Worm (Caenorhabditis elegans) whole organism, young adult: Measurements from ENCODE around the gene bath-41.

ENCODE experiments used
- B0019.2 ChIP-seq: fragments of 200-800 bp; sonication (Bioruptor generic); conservative IDR thresholded peaks from 2 replicates; pipeline ENCODE4 v1.3.6; 2022; ENCODE audit warnings: missing genetic modification reagents, missing genetic modification characterization, missing compliant biosample characterization
- C06A6.2 ChIP-seq: fragments of 200-800 bp; sonication (Bioruptor generic); conservative IDR thresholded peaks from 2 replicates; pipeline ENCODE4 v1.3.6; 2022; ENCODE audit warnings: missing genetic modification characterization, missing compliant biosample characterization
- C17E4.6 ChIP-seq: fragments of 200-800 bp; sonication (Bioruptor generic); IDR thresholded peaks from 2 replicates; pipeline ENCODE4 v1.3.6; 2022; ENCODE audit warnings: missing genetic modification reagents, missing genetic modification characterization, missing compliant biosample characterization
- F10E7.11 ChIP-seq: sonication (generic microtip); optimal IDR thresholded peaks from 2 replicates; lab custom pipeline; 2017; ENCODE audit warnings: mild to moderate bottlenecking, missing genetic modification characterization, moderate library complexity, missing compliant biosample characterization
- F33H1.4 ChIP-seq: fragments of 200-800 bp; sonication (Bioruptor generic); IDR thresholded peaks from 2 replicates; pipeline ENCODE4 v1.3.6; 2022; ENCODE audit warnings: missing genetic modification reagents, missing genetic modification characterization, missing compliant biosample characterization
- F49E8.2 ChIP-seq: sonication (generic microtip); optimal IDR thresholded peaks from 3 replicates; lab custom pipeline; 2017; ENCODE audit warnings: missing genetic modification characterization, mild to moderate bottlenecking, missing compliant biosample characterization, antibody characterized with exemption, moderate library complexity; ENCODE audit not compliant: insufficient read depth
- F57A8.1 ChIP-seq: fragments of 200-800 bp; sonication (Bioruptor generic); optimal IDR thresholded peaks from 2 replicates; lab custom pipeline; 2018; ENCODE audit warnings: mild to moderate bottlenecking, missing genetic modification characterization, moderate library complexity, missing compliant biosample characterization
- T26A5.8 ChIP-seq: sonication (generic microtip); optimal IDR thresholded peaks from 2 replicates; lab custom pipeline; 2016; ENCODE audit warnings: missing genetic modification characterization, missing compliant biosample characterization
- Y67H2A.10 ChIP-seq: fragments of 200-800 bp; sonication (Bioruptor generic); conservative IDR thresholded peaks from 2 replicates; pipeline ENCODE4 v1.3.6; 2022; ENCODE audit warnings: missing genetic modification reagents, missing genetic modification characterization, missing compliant biosample characterization
- Y95B8A.8 ChIP-seq: fragments of 200-800 bp; sonication (Bioruptor generic); IDR thresholded peaks from 2 replicates; pipeline ENCODE4 v1.3.6; 2022; ENCODE audit warnings: missing genetic modification reagents, missing genetic modification characterization, missing compliant biosample characterization
- attf-3 ChIP-seq: fragments of 200-800 bp; sonication (Bioruptor generic); conservative IDR thresholded peaks from 2 replicates; pipeline ENCODE4 v1.3.6; 2022; ENCODE audit warnings: missing genetic modification reagents, missing genetic modification characterization, missing compliant biosample characterization
- attf-5 ChIP-seq: fragments of 200-800 bp; sonication (Bioruptor generic); optimal IDR thresholded peaks from 2 replicates; lab custom pipeline; 2018; ENCODE audit warnings: mild to moderate bottlenecking, missing genetic modification characterization, missing compliant biosample characterization
- cebp-1 ChIP-seq, 2 experiments: fragments of 200-800 bp in 1 of 2; sonication (Bioruptor generic) in 1 of 2; sonication (generic microtip) in 1 of 2; IDR thresholded peaks in 1 of 2; optimal IDR thresholded peaks in 1 of 2; 2 replicates each; pipeline versions ENCODE4 v1.3.6 to Lab custom; 2017 to 2022; ENCODE audit warnings: missing compliant biosample characterization in 2 of 2, missing genetic modification characterization in 2 of 2, mild to moderate bottlenecking in 1 of 2, missing genetic modification reagents in 1 of 2, moderate library complexity in 1 of 2
- ceh-91 ChIP-seq: fragments of 200-800 bp; sonication (Bioruptor generic); IDR thresholded peaks from 2 replicates; pipeline ENCODE4 v1.3.6; 2022; ENCODE audit warnings: missing genetic modification reagents, missing genetic modification characterization, missing compliant biosample characterization
- dpl-1 ChIP-seq: fragments of 150-350 bp; optimal IDR thresholded peaks from 2 replicates; lab custom pipeline; 2014; ENCODE audit warnings: missing biosample characterization, missing genetic modification reagents, missing genetic modification characterization
- ekl-4 ChIP-seq: fragments of 200-800 bp; sonication (Bioruptor generic); IDR thresholded peaks from 2 replicates; pipeline ENCODE4 v1.3.6; 2022; ENCODE audit warnings: missing genetic modification reagents, missing genetic modification characterization, missing compliant biosample characterization
- gei-17 ChIP-seq: fragments of 200-800 bp; sonication (Bioruptor generic); optimal IDR thresholded peaks from 2 replicates; lab custom pipeline; 2018; ENCODE audit warnings: mild to moderate bottlenecking, missing genetic modification characterization, missing compliant biosample characterization
- him-1 ChIP-seq: sonication (generic microtip); optimal IDR thresholded peaks from 2 replicates; lab custom pipeline; 2016; ENCODE audit warnings: missing genotype, missing genetic modification reagents, missing genetic modification characterization, missing compliant biosample characterization
- hlh-26 ChIP-seq: fragments of 200-800 bp; sonication (Bioruptor generic); conservative IDR thresholded peaks from 2 replicates; pipeline ENCODE4 v1.3.6; 2022; ENCODE audit warnings: missing genetic modification reagents, missing genetic modification characterization, missing compliant biosample characterization
- hmg-1.2 ChIP-seq: fragments of 200-800 bp; sonication (Bioruptor generic); IDR thresholded peaks from 2 replicates; pipeline ENCODE4 v1.3.6; 2022; ENCODE audit warnings: missing genetic modification reagents, missing genetic modification characterization, missing compliant biosample characterization
- hsf-1 ChIP-seq: fragments of 200-800 bp; sonication (Bioruptor generic); IDR thresholded peaks from 2 replicates; pipeline ENCODE4 v1.3.6; 2022; ENCODE audit warnings: missing genetic modification reagents, missing genetic modification characterization, missing compliant biosample characterization
- lag-1 ChIP-seq: fragments of 200-800 bp; sonication (Bioruptor generic); IDR thresholded peaks from 2 replicates; pipeline ENCODE4 v1.3.6; 2022; ENCODE audit warnings: missing genetic modification reagents, missing genetic modification characterization, missing compliant biosample characterization
- let-526 ChIP-seq: fragments of 200-800 bp; sonication (Bioruptor generic); IDR thresholded peaks from 2 replicates; pipeline ENCODE4 v1.3.6; 2022; ENCODE audit warnings: missing genetic modification reagents, missing genetic modification characterization, missing compliant biosample characterization
- lin-35 ChIP-seq, 3 experiments: fragments of 150-350 bp in 2 of 3; sonication (generic microtip) in 1 of 3; optimal IDR thresholded peaks; 2 replicates each; lab custom pipeline; 2014 to 2018; ENCODE audit warnings: missing biosample characterization in 3 of 3, missing genetic modification characterization in 3 of 3, missing genetic modification reagents in 3 of 3
- lin-54 ChIP-seq: fragments of 200-800 bp; sonication (Bioruptor generic); optimal IDR thresholded peaks from 2 replicates; lab custom pipeline; 2018; ENCODE audit warnings: mild to moderate bottlenecking, missing genetic modification characterization, missing compliant biosample characterization
- lsl-1 ChIP-seq: fragments of 200-800 bp; sonication (Bioruptor generic); optimal IDR thresholded peaks from 2 replicates; lab custom pipeline; 2018; ENCODE audit warnings: mild to moderate bottlenecking, missing genetic modification characterization, moderate library complexity, missing compliant biosample characterization
- lsy-27 ChIP-seq: sonication (generic microtip); optimal IDR thresholded peaks from 2 replicates; lab custom pipeline; 2017; ENCODE audit warnings: missing genetic modification characterization, mild to moderate bottlenecking, missing compliant biosample characterization, antibody characterized with exemption, missing genotype, borderline replicate concordance; ENCODE audit not compliant: insufficient read depth
- madf-10 ChIP-seq: sonication (generic microtip); optimal IDR thresholded peaks from 2 replicates; lab custom pipeline; 2016; ENCODE audit warnings: mild to moderate bottlenecking, missing genetic modification characterization, missing compliant biosample characterization
- madf-6 ChIP-seq: fragments of 200-800 bp; sonication (Bioruptor generic); IDR thresholded peaks from 2 replicates; pipeline ENCODE4 v1.3.6; 2022; ENCODE audit warnings: missing genetic modification reagents, missing genetic modification characterization, missing compliant biosample characterization
- mcd-1 ChIP-seq: fragments of 200-800 bp; sonication (Bioruptor generic); IDR thresholded peaks from 2 replicates; pipeline ENCODE4 v1.3.6; 2022; ENCODE audit warnings: missing genetic modification reagents, missing genetic modification characterization, missing compliant biosample characterization
- nfyb-1 ChIP-seq: fragments of 200-800 bp; sonication (Bioruptor generic); IDR thresholded peaks from 2 replicates; pipeline ENCODE4 v1.3.6; 2022; ENCODE audit warnings: missing genetic modification reagents, missing genetic modification characterization, missing compliant biosample characterization
- nhr-120 ChIP-seq: fragments of 200-800 bp; sonication (Bioruptor generic); IDR thresholded peaks from 2 replicates; pipeline ENCODE4 v1.3.6; 2022; ENCODE audit warnings: missing genetic modification characterization, missing compliant biosample characterization
- pbrm-1 ChIP-seq: fragments of 200-800 bp; sonication (Bioruptor generic); IDR thresholded peaks from 2 replicates; pipeline ENCODE4 v1.3.6; 2022; ENCODE audit warnings: missing genetic modification reagents, missing genetic modification characterization, missing compliant biosample characterization
- snpc-4 ChIP-seq, 5 experiments: fragments of 150-350 bp in 1 of 5; sonication (generic microtip) in 4 of 5; optimal IDR thresholded peaks; 2 replicates each; lab custom pipeline; 2014 to 2018; ENCODE audit warnings: missing genetic modification characterization in 5 of 5, missing biosample characterization in 3 of 5, antibody characterized with exemption in 2 of 5, mild to moderate bottlenecking in 2 of 5, missing compliant biosample characterization in 2 of 5, missing genotype in 2 of 5, moderate library complexity in 2 of 5, missing genetic modification reagents in 1 of 5
- xnd-1 ChIP-seq: sonication (generic microtip); optimal IDR thresholded peaks from 2 replicates; lab custom pipeline; 2016; ENCODE audit warnings: missing genotype, missing genetic modification reagents, missing genetic modification characterization, missing compliant biosample characterization
- zfh-2 ChIP-seq: fragments of 200-800 bp; sonication (Bioruptor generic); conservative IDR thresholded peaks from 2 replicates; pipeline ENCODE4 v1.3.6; 2022; ENCODE audit warnings: missing genetic modification reagents, missing genetic modification characterization, missing compliant biosample characterization
- ztf-18 ChIP-seq: sonication (generic microtip); optimal IDR thresholded peaks from 2 replicates; lab custom pipeline; 2016; ENCODE audit warnings: missing genotype, mild to moderate bottlenecking, missing genetic modification characterization, missing compliant biosample characterization
- ztf-28 ChIP-seq: fragments of 200-800 bp; sonication (Bioruptor generic); IDR thresholded peaks from 2 replicates; pipeline ENCODE4 v1.3.6; 2022; ENCODE audit warnings: missing genetic modification reagents, missing genetic modification characterization, missing compliant biosample characterization
- ztf-3 ChIP-seq: fragments of 200-800 bp; sonication (Bioruptor generic); optimal IDR thresholded peaks from 2 replicates; lab custom pipeline; 2018; ENCODE audit warnings: mild to moderate bottlenecking, missing genetic modification characterization, missing compliant biosample characterization

The bath-41 gene

ce11 chrIII:6723089-6723488 is 1.0 kb upstream of the bath-41 start, which contains the start of gene F37A4.1:
Gene F37A4.1 (plus strand): TSS chrIII:6723389.
- TF ChIP-seq attf-3 (GFP tag; lab: Robert Waterston, UW) (0 out of 2 replicates have a peak, but pooled peaks have one; percentile 43), F10E7.11 (tag; lab: Kevin White, UChicago) (no peak)

ce11 chrIII:6718270-6718669 is 3.8 kb downstream of the bath-41 start, which contains the start of gene F37A4.3:
Gene F37A4.3 (plus strand): TSS chrIII:6718570.
- TF ChIP-seq T26A5.8 (tag; lab: Kevin White, UChicago) (no peak), let-526 (GFP tag; lab: Robert Waterston, UW) (no peak), Y67H2A.10 (GFP tag; lab: Robert Waterston, UW) (no peak), nhr-120 (GFP tag; lab: Robert Waterston, UW) (no peak), him-1 (no peak), hsf-1 (GFP tag; lab: Robert Waterston, UW) (no peak), cebp-1 (GFP tag; IDR thresholded peaks at IDR 0.05; lab: Robert Waterston, UW) (no peak), cebp-1 (tag; optimal IDR thresholded peaks at IDR 0.05; lab: Kevin White, UChicago) (no peak), snpc-4 (GFP tag; optimal IDR thresholded peaks at IDR 0.05; lab: Kevin White, UChicago) (no peak), snpc-4 (tag; optimal IDR thresholded peaks at IDR 0.05; lab: Kevin White, UChicago) (no peak), attf-5 (no peak), mcd-1 (no peak), C06A6.2 (no peak), ztf-28 (GFP tag; lab: Robert Waterston, UW) (no peak), lag-1 (no peak), zfh-2 (GFP tag; lab: Robert Waterston, UW) (no peak)
- TF ChIP-seq, all 124 proteins: peak for 0

ce11 chrIII:6713266-6713665 is 8.8 kb downstream of the bath-41 start, which contains the start of gene F37A4.4:
Gene F37A4.4 (plus strand): TSS chrIII:6713566.
- TF ChIP-seq nfyb-1 (GFP tag; lab: Robert Waterston, UW) = no peak

- TF ChIP-seq lsl-1 = no peak
- no peak for TF ChIP-seq hmg-1.2 (GFP tag; lab: Robert Waterston, UW)
- TF ChIP-seq C06A6.2 = no peak
- TF ChIP-seq, all 124 proteins: peak for 0
Observed at ce11 chrIII:6711590-6711989, 10.5 kb downstream of the bath-41 start, which contains the start of gene F37A4.5. Gene F37A4.5 (plus strand): TSS chrIII:6711890.

ce11 chrIII:6709983-6710382 is 12.1 kb downstream of the bath-41 start, which contains the start of gene isw-1:
Gene isw-1 (minus strand): TSS chrIII:6710100.
- TF ChIP-seq C17E4.6 (0 out of 2 replicates have a peak, but pooled peaks have one; percentile 18), hlh-26 (no peak), ceh-91 (GFP tag; lab: Robert Waterston, UW) (peak; percentile 92), xnd-1 (tag; lab: Kevin White, UChicago) (peak; percentile 85), ztf-18 (tag; lab: Kevin White, UChicago) (peak; percentile 8), lsy-27 (tag; lab: Kevin White, UChicago) (no peak), F10E7.11 (tag; lab: Kevin White, UChicago) (no peak), F49E8.2 (tag; lab: Kevin White, UChicago) (peak; percentile 27), ekl-4 (peak; percentile 78), F57A8.1 (no peak), F33H1.4 (GFP tag; lab: Robert Waterston, UW) (peak; percentile 75), mcd-1 (peak; percentile 65; the same call in 1 of the 2 replicates), gei-17 (GFP tag; lab: Kevin White, UChicago) (no peak), ztf-3 (no peak), dpl-1 (GFP tag; lab: Kevin White, UChicago) (peak; percentile 98), lin-54 (GFP tag; lab: Kevin White, UChicago) (peak; percentile 93), hsf-1 (GFP tag; lab: Robert Waterston, UW) (peak; percentile 82), hmg-1.2 (GFP tag; lab: Robert Waterston, UW) (peak; percentile 58; the same call in 1 of the 2 replicates), Y95B8A.8 (0 out of 2 replicates have a peak, but pooled peaks have one; percentile 51), madf-10 (tag; lab: Kevin White, UChicago) (no peak), pbrm-1 (GFP tag; lab: Robert Waterston, UW) (peak; percentile 60; the same call in 1 of the 2 replicates), madf-6 (GFP tag; lab: Robert Waterston, UW) (peak; percentile 97), B0019.2 (peak; percentile 90), lin-35 (GFP tag; optimal IDR thresholded peaks at IDR 0.05; lab: Kevin White, UChicago) (peak in 2 of 3 experiments; percentile 76 to 92)
